Worm (Caenorhabditis elegans) whole organism, L1 larva: ENCODE results near the gene T14B4.8.

Experiments used
- C04F5.9 ChIP-seq: sonication (generic microtip); optimal IDR thresholded peaks from 2 replicates; lab custom pipeline; 2016; ENCODE audit warnings: missing genetic modification characterization, missing compliant biosample characterization
- C16A3.4 ChIP-seq: fragments of 150-350 bp; optimal IDR thresholded peaks from 2 replicates; lab custom pipeline; 2014; ENCODE audit warnings: missing biosample characterization, missing genetic modification characterization
- F16B12.6 ChIP-seq: fragments of 150-350 bp; optimal IDR thresholded peaks from 2 replicates; lab custom pipeline; 2014; ENCODE audit warnings: missing biosample characterization, missing genetic modification characterization
- Y116A8C.19 ChIP-seq: sonication (generic microtip); optimal IDR thresholded peaks from 2 replicates; lab custom pipeline; 2016; ENCODE audit warnings: missing compliant biosample characterization, missing genetic modification characterization, borderline replicate concordance
- aly-2 ChIP-seq: fragments of 150-350 bp; optimal IDR thresholded peaks from 2 replicates; lab custom pipeline; 2014; ENCODE audit warnings: missing biosample characterization, missing genetic modification characterization
- ceh-88 ChIP-seq: fragments of 200-800 bp; sonication (Bioruptor generic); IDR thresholded peaks from 2 replicates; pipeline ENCODE4 v1.3.6; 2022; ENCODE audit warnings: missing genetic modification characterization, missing compliant biosample characterization
- dsc-1 ChIP-seq: sonication (generic microtip); optimal IDR thresholded peaks from 2 replicates; lab custom pipeline; 2016; ENCODE audit warnings: mild to moderate bottlenecking, missing genetic modification characterization, missing compliant biosample characterization
- efl-1 ChIP-seq, 4 experiments: fragments of 150-350 bp; optimal IDR thresholded peaks in 3 of 4; peaks in 1 of 4; 1 replicate in 1 of 4; 2 replicates in 3 of 4; lab custom pipeline; 2014; ENCODE audit warnings: missing biosample characterization in 2 of 4, missing genetic modification characterization in 2 of 4, missing genetic modification reagents in 2 of 4
- efl-3 ChIP-seq: fragments of 200-800 bp; sonication (Bioruptor generic); optimal IDR thresholded peaks from 2 replicates; lab custom pipeline; 2018; ENCODE audit warnings: mild to moderate bottlenecking, missing genetic modification characterization, missing compliant biosample characterization
- egl-13 ChIP-seq: sonication (generic microtip); optimal IDR thresholded peaks from 2 replicates; lab custom pipeline; 2016; ENCODE audit warnings: missing genotype, missing genetic modification reagents, missing genetic modification characterization, missing compliant biosample characterization
- elt-3 ChIP-seq, 6 experiments: fragments of 150-350 bp in 1 of 6; sonication (generic microtip); optimal IDR thresholded peaks; 2 replicates each; lab custom pipeline; 2017 to 2018; ENCODE audit warnings: missing biosample characterization in 6 of 6, missing genetic modification characterization in 6 of 6, inconsistent platforms in 1 of 6
- fkh-4 ChIP-seq: sonication (generic microtip); optimal IDR thresholded peaks from 2 replicates; lab custom pipeline; 2016; ENCODE audit warnings: missing compliant biosample characterization, missing genetic modification characterization, borderline replicate concordance
- fkh-8 ChIP-seq: sonication (generic microtip); optimal IDR thresholded peaks from 2 replicates; lab custom pipeline; 2016; ENCODE audit warnings: mild to moderate bottlenecking, missing genetic modification characterization, missing compliant biosample characterization
- fos-1 ChIP-seq: fragments of 150-350 bp; optimal IDR thresholded peaks from 2 replicates; lab custom pipeline; 2014; ENCODE audit warnings: missing biosample characterization, missing genetic modification characterization
- grh-1 ChIP-seq: fragments of 200-800 bp; sonication (Bioruptor generic); IDR thresholded peaks from 2 replicates; pipeline ENCODE4 v1.3.6; 2022; ENCODE audit warnings: missing genetic modification reagents, missing genetic modification characterization, missing compliant biosample characterization
- jun-1 ChIP-seq: fragments of 150-350 bp; optimal IDR thresholded peaks from 2 replicates; lab custom pipeline; 2014; ENCODE audit warnings: missing biosample characterization, missing genetic modification reagents, missing genetic modification characterization
- lin-13 ChIP-seq: fragments of 150-350 bp; optimal IDR thresholded peaks from 2 replicates; lab custom pipeline; 2014; ENCODE audit warnings: missing biosample characterization, missing genetic modification reagents, missing genetic modification characterization
- lin-14 ChIP-seq: fragments of 200-800 bp; sonication (Bioruptor generic); optimal IDR thresholded peaks from 2 replicates; lab custom pipeline; 2018; ENCODE audit warnings: mild to moderate bottlenecking, missing genetic modification characterization, moderate library complexity, missing compliant biosample characterization
- lin-15B ChIP-seq: fragments of 150-350 bp; sonication (generic microtip); optimal IDR thresholded peaks from 3 replicates; lab custom pipeline; 2014; ENCODE audit warnings: missing biosample characterization, missing genetic modification characterization
- lin-35 ChIP-seq, 2 experiments: fragments of 150-350 bp; optimal IDR thresholded peaks; 2 replicates each; lab custom pipeline; 2014; ENCODE audit warnings: missing biosample characterization in 2 of 2, missing genetic modification characterization in 2 of 2, missing genetic modification reagents in 2 of 2
- lsy-2 ChIP-seq, 2 experiments: fragments of 150-350 bp; optimal IDR thresholded peaks; 2 replicates each; lab custom pipeline; 2014; ENCODE audit warnings: missing biosample characterization in 2 of 2, missing genetic modification characterization in 2 of 2
- mef-2 ChIP-seq: fragments of 150-350 bp; optimal IDR thresholded peaks from 2 replicates; lab custom pipeline; 2014; ENCODE audit warnings: missing biosample characterization, missing genetic modification characterization
- mep-1 ChIP-seq: fragments of 150-350 bp; optimal IDR thresholded peaks from 2 replicates; lab custom pipeline; 2014; ENCODE audit warnings: missing biosample characterization, missing genetic modification characterization
- nhr-11 ChIP-seq: fragments of 150-350 bp; optimal IDR thresholded peaks from 2 replicates; lab custom pipeline; 2014; ENCODE audit warnings: missing biosample characterization, missing genetic modification characterization
- nhr-12 ChIP-seq: sonication (generic microtip); optimal IDR thresholded peaks from 2 replicates; lab custom pipeline; 2017; ENCODE audit warnings: missing biosample characterization, missing genetic modification characterization
- nhr-20 ChIP-seq: sonication (generic microtip); optimal IDR thresholded peaks from 2 replicates; lab custom pipeline; 2016; ENCODE audit warnings: mild to moderate bottlenecking, missing genetic modification characterization, missing compliant biosample characterization
- nhr-237 ChIP-seq: fragments of 150-350 bp; optimal IDR thresholded peaks from 2 replicates; lab custom pipeline; 2014; ENCODE audit warnings: missing biosample characterization, missing genetic modification characterization
- nhr-47 ChIP-seq: sonication (generic microtip); optimal IDR thresholded peaks from 2 replicates; lab custom pipeline; 2016; ENCODE audit warnings: mild to moderate bottlenecking, missing genetic modification characterization, moderate library complexity, missing compliant biosample characterization
- nhr-71 ChIP-seq: sonication (generic microtip); optimal IDR thresholded peaks from 2 replicates; lab custom pipeline; 2016; ENCODE audit warnings: mild to moderate bottlenecking, missing genetic modification characterization, moderate library complexity, missing compliant biosample characterization
- nhr-85 ChIP-seq: sonication (generic microtip); peaks from one replicate; lab custom pipeline; 2016; ENCODE audit warnings: missing genetic modification characterization, inconsistent platforms, missing compliant biosample characterization
- pag-3 ChIP-seq: sonication (generic microtip); optimal IDR thresholded peaks from 2 replicates; lab custom pipeline; 2017; ENCODE audit warnings: missing genetic modification characterization, mild to moderate bottlenecking, missing compliant biosample characterization, antibody characterized with exemption, borderline replicate concordance; ENCODE audit not compliant: insufficient read depth
- pax-3 ChIP-seq: fragments of 200-800 bp; sonication (Bioruptor generic); optimal IDR thresholded peaks from 2 replicates; lab custom pipeline; 2018; ENCODE audit warnings: mild to moderate bottlenecking, missing genetic modification characterization, moderate library complexity, missing compliant biosample characterization
- skn-1 ChIP-seq: fragments of 150-350 bp; optimal IDR thresholded peaks from 2 replicates; lab custom pipeline; 2014; ENCODE audit warnings: missing biosample characterization, missing genetic modification characterization
- snu-23 ChIP-seq: sonication (generic microtip); optimal IDR thresholded peaks from 2 replicates; lab custom pipeline; 2016; ENCODE audit warnings: missing genetic modification characterization, missing compliant biosample characterization
- sox-4 ChIP-seq: sonication (generic microtip); optimal IDR thresholded peaks from 2 replicates; lab custom pipeline; 2016; ENCODE audit warnings: missing genetic modification characterization, missing compliant biosample characterization
- sptf-1 ChIP-seq: fragments of 150-350 bp; optimal IDR thresholded peaks from 2 replicates; lab custom pipeline; 2014; ENCODE audit warnings: missing biosample characterization, missing genetic modification characterization
- swsn-7 ChIP-seq: sonication (generic microtip); optimal IDR thresholded peaks from 2 replicates; lab custom pipeline; 2016; ENCODE audit warnings: missing genetic modification characterization, missing compliant biosample characterization
- tbx-2 ChIP-seq: sonication (generic microtip); optimal IDR thresholded peaks from 2 replicates; lab custom pipeline; 2016; ENCODE audit warnings: missing genetic modification characterization, missing compliant biosample characterization
- vab-15 ChIP-seq: sonication (generic microtip); optimal IDR thresholded peaks from 2 replicates; lab custom pipeline; 2017; ENCODE audit warnings: missing genotype, mild to moderate bottlenecking, missing genetic modification characterization, missing compliant biosample characterization
- zag-1 ChIP-seq: fragments of 150-350 bp; optimal IDR thresholded peaks from 2 replicates; lab custom pipeline; 2014; ENCODE audit warnings: missing biosample characterization, missing genetic modification characterization
- zip-4 ChIP-seq: fragments of 200-800 bp; sonication (Bioruptor generic); optimal IDR thresholded peaks from 2 replicates; lab custom pipeline; 2018; ENCODE audit warnings: mild to moderate bottlenecking, missing genetic modification characterization, moderate library complexity, missing compliant biosample characterization

The T14B4.8 gene

DNA sequence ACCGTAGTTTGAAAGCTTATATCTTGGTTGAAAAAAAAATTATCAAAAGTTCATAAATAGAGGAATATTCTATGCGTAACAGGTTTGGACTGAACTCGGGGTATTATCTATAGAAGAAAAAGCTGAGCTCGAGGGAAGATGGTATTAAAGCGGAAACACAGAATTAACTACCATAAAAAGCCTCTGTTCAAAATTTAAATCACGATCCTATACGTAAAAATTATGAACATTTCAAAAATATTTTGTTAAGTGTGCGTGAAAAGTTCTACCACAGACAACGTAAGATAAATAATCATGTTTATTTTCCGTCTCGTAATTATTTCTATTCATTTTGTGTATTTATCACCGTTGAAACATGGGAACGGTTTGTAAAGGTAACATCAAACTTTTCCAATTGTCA is 17.2 kb upstream of the T14B4.8 start, which contains the start of gene F41G3.5:
TSS of gene F41G3.5 (plus strand) at position 301 of the 400 bp plus-strand sequence.
- TF ChIP-seq egl-13 (tag; lab: Kevin White, UChicago) (no peak), nhr-237 (tag; lab: Kevin White, UChicago) (no peak), mep-1 (tag; lab: Kevin White, UChicago) (no peak)

ce11 chrII:6745783-6746182 is 16.6 kb upstream of the T14B4.8 start, which contains the start of gene ins-14:
ins-14 (minus strand) TSS chrII:6745814.
- no peak for TF ChIP-seq sptf-1 (tag; lab: Kevin White, UChicago)
- TF ChIP-seq dsc-1 (tag; lab: Kevin White, UChicago) = peak; percentile 96
- peak; percentile 28 for TF ChIP-seq sox-4
- no peak for TF ChIP-seq zag-1 (tag; lab: Kevin White, UChicago)
- TF ChIP-seq nhr-20 (tag; lab: Kevin White, UChicago) = peak; percentile 4
- TF ChIP-seq nhr-71 = peak; percentile 53
- TF ChIP-seq egl-13 (tag; lab: Kevin White, UChicago) = peak; percentile 60
- no peak for TF ChIP-seq efl-1 (optimal IDR thresholded peaks at IDR 0.05; lab: Kevin White, UChicago)
- TF ChIP-seq efl-1 (GFP tag; optimal IDR thresholded peaks at IDR 0.05 in 1 of 2; lab: Kevin White, UChicago) = peak in 1 of 2 experiments; percentile 75
- peak; percentile 80 for TF ChIP-seq fkh-8 (tag; lab: Kevin White, UChicago)
- no peak for TF ChIP-seq tbx-2
- peak; percentile 50 for TF ChIP-seq pax-3 (tag; lab: Kevin White, UChicago)
- TF ChIP-seq fos-1 (tag; lab: Kevin White, UChicago) = peak; percentile 33

DNA sequence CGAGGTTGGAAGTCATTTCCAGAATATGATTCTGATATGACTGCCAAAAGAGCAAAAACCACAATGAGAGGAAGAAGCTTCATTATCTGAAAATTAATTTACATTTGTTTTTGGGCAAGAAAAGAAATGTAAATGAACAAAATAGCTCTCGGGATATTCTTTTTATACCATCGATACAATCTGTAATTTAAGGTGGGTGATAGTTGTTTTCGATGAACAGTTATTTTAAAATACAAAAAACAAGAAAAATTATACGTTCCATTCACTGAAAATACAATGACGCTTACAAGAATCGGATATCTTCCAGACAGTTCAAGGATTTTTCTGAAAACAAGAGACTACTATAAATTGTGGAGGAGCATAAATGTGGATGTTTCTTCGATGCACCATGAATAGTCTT is 15.5 kb upstream of the T14B4.8 start, which contains the start of gene ins-15:
TSS of gene ins-15 (minus strand) at position 101 of the 400 bp plus-strand sequence.
- TF ChIP-seq lin-13 (GFP tag; lab: Kevin White, UChicago) = no peak
- no peak for TF ChIP-seq nhr-12 (tag; lab: Kevin White, UChicago)
- TF ChIP-seq nhr-11 = no peak
- TF ChIP-seq efl-1 (optimal IDR thresholded peaks at IDR 0.05; lab: Kevin White, UChicago) = no peak
- peak in 1 of 2 experiments; percentile 12 for TF ChIP-seq efl-1 (GFP tag; optimal IDR thresholded peaks at IDR 0.05 in 1 of 2; lab: Kevin White, UChicago)
- TF ChIP-seq F16B12.6 = no peak
- TF ChIP-seq swsn-7 = no peak

- TF ChIP-seq nhr-11 = no peak
- no peak for TF ChIP-seq efl-3
- TF ChIP-seq elt-3 (tag; optimal IDR thresholded peaks at IDR 0.05; lab: Kevin White, UChicago) = no peak
- no peak for TF ChIP-seq sptf-1 (tag; lab: Kevin White, UChicago)
- no peak for TF ChIP-seq pag-3 (tag; lab: Kevin White, UChicago)
- no peak for TF ChIP-seq nhr-85 (tag; lab: Kevin White, UChicago)
- TF ChIP-seq mef-2 (tag; lab: Kevin White, UChicago) = no peak
- no peak for TF ChIP-seq snu-23 (GFP tag; lab: Kevin White, UChicago)
- TF ChIP-seq ceh-88 = no peak
- TF ChIP-seq Y116A8C.19 (tag; lab: Kevin White, UChicago) = no peak
- TF ChIP-seq C16A3.4 (tag; lab: Kevin White, UChicago) = no peak
Observed at ce11 chrII:6742614-6743013, 13.4 kb upstream of the T14B4.8 start, which contains the start of gene F41G3.6. F41G3.6 (plus strand) TSS chrII:6742914.

ce11 chrII:6741428-6741827 is 12.2 kb upstream of the T14B4.8 start, which contains the start of gene exos-8:
exos-8 (plus strand) TSS chrII:6741691.
- peak; percentile 81 for TF ChIP-seq lin-15B (tag; lab: Kevin White, UChicago)
- TF ChIP-seq zip-4 (GFP tag; lab: Kevin White, UChicago) = no peak
- no peak for TF ChIP-seq sptf-1 (tag; lab: Kevin White, UChicago)
- no peak for TF ChIP-seq aly-2 (tag; lab: Kevin White, UChicago)
- TF ChIP-seq lin-35 (GFP tag; optimal IDR thresholded peaks at IDR 0.05; lab: Kevin White, UChicago) = peak; percentile 34 to 82
- TF ChIP-seq fos-1 (tag; lab: Kevin White, UChicago) = peak; percentile 22
- peak; percentile 56 for TF ChIP-seq tbx-2
- TF ChIP-seq efl-1 (optimal IDR thresholded peaks at IDR 0.05; lab: Kevin White, UChicago) = peak; percentile 68 to 76
- peak; percentile 60 to 95 for TF ChIP-seq efl-1 (GFP tag; optimal IDR thresholded peaks at IDR 0.05 in 1 of 2; lab: Kevin White, UChicago)
- TF ChIP-seq F16B12.6 = peak; percentile 24
- no peak for TF ChIP-seq mep-1 (tag; lab: Kevin White, UChicago)
- TF ChIP-seq pax-3 (tag; lab: Kevin White, UChicago) = peak; percentile 35
- no peak for TF ChIP-seq sox-4
- peak; percentile 16 for TF ChIP-seq vab-15 (tag; lab: Kevin White, UChicago)
- peak; percentile 9 for TF ChIP-seq dsc-1 (tag; lab: Kevin White, UChicago)
- peak; percentile 66 for TF ChIP-seq snu-23 (GFP tag; lab: Kevin White, UChicago)
- TF ChIP-seq lin-14 (GFP tag; lab: Kevin White, UChicago) = peak; percentile 55
- TF ChIP-seq lin-13 (GFP tag; lab: Kevin White, UChicago) = peak; percentile 63
- no peak for TF ChIP-seq pag-3 (tag; lab: Kevin White, UChicago)
- peak; percentile 6 for TF ChIP-seq skn-1
- TF ChIP-seq C04F5.9 (tag; lab: Kevin White, UChicago) = no peak
- peak; percentile 13 for TF ChIP-seq jun-1 (tag; lab: Kevin White, UChicago)
- no peak for TF ChIP-seq fkh-4 (tag; lab: Kevin White, UChicago)
- TF ChIP-seq lsy-2 (tag; optimal IDR thresholded peaks at IDR 0.05; lab: Kevin White, UChicago) = peak; percentile 28 to 80
- no peak for TF ChIP-seq grh-1
- TF ChIP-seq nhr-47 (tag; lab: Kevin White, UChicago) = peak; percentile 60
- peak; percentile 65 for TF ChIP-seq C16A3.4 (tag; lab: Kevin White, UChicago)
